Fruit fly (Drosophila melanogaster): ENCODE results near the gene Alp11.

Gene Alp11

dm6 chrX:15599697-15600096 is 12.2 kb downstream of the Alp11 start (continued):
- TF ChIP-seq CG4328 (GFP tag; optimal IDR thresholded peaks at IDR 0.05) (no peak), Mad (GFP tag; optimal IDR thresholded peaks at IDR 0.05) (no peak), her (GFP tag; optimal IDR thresholded peaks at IDR 0.05) (peak; percentile 41), lola (GFP tag; optimal IDR thresholded peaks at IDR 0.05) (no peak), CG12155 (GFP tag; optimal IDR thresholded peaks at IDR 0.05) (peak; percentile 25), D19A (tag; optimal IDR thresholded peaks at IDR 0.05) (peak; percentile 29), CG10366 (GFP tag; IDR thresholded peaks at IDR 0.05) (peak; percentile 55), CG17359 (tag; optimal IDR thresholded peaks at IDR 0.05) (peak; percentile 72), Aef1 (GFP tag; IDR thresholded peaks at IDR 0.05) (peak; percentile 59), CG4424 (GFP tag; optimal IDR thresholded peaks at IDR 0.05) (peak; percentile 52)

dm6 chrX:15601285-15601684 is 13.8 kb downstream of the Alp11 start:
- TF ChIP-seq Med (GFP tag) = peak; percentile 42
- TF ChIP-seq Ets65A (GFP tag) = peak; percentile 71
- TF ChIP-seq Drgx (GFP tag; IDR thresholded peaks at IDR 0.05) = peak; percentile 41
- TF ChIP-seq br (optimal IDR thresholded peaks at IDR 0.05) = no peak
- TF ChIP-seq pum (GFP tag; optimal IDR thresholded peaks at IDR 0.05) = no peak
- TF ChIP-seq Hey (tag; optimal IDR thresholded peaks at IDR 0.05) = no peak
- TF ChIP-seq CG11695 (GFP tag; IDR thresholded peaks at IDR 0.05) = no peak
- no peak for TF ChIP-seq eyg (GFP tag; optimal IDR thresholded peaks at IDR 0.05)
- no peak for TF ChIP-seq slbo (GFP tag; IDR thresholded peaks at IDR 0.05)

- no peak for TF ChIP-seq CG8359 (GFP tag; optimal IDR thresholded peaks at IDR 0.05; ENCODE audit: borderline replicate concordance)
- TF ChIP-seq CG11247 (GFP tag; IDR thresholded peaks at IDR 0.05) = no peak
- no peak for TF ChIP-seq CG10979 (tag; optimal IDR thresholded peaks at IDR 0.05)
- TF ChIP-seq exex (tag; optimal IDR thresholded peaks at IDR 0.05) = no peak
- no peak for TF ChIP-seq B-H1 (GFP tag; IDR thresholded peaks at IDR 0.05)
- TF ChIP-seq chn (GFP tag; optimal IDR thresholded peaks at IDR 0.05) = no peak
- TF ChIP-seq tx (GFP tag; optimal IDR thresholded peaks at IDR 0.05) = no peak
- TF ChIP-seq al (GFP tag; IDR thresholded peaks at IDR 0.05) = no peak
- no peak for TF ChIP-seq CG32532 (GFP tag; IDR thresholded peaks at IDR 0.05)
- TF ChIP-seq knrl (GFP tag; IDR thresholded peaks at IDR 0.05; ENCODE audit: partially characterized antibody) = no peak
- TF ChIP-seq ind (GFP tag; optimal IDR thresholded peaks at IDR 0.05) = no peak
- no peak for TF ChIP-seq fru (optimal IDR thresholded peaks at IDR 0.05)
- peak; percentile 51 for TF ChIP-seq mirr (GFP tag; optimal IDR thresholded peaks at IDR 0.05)
- peak; percentile 12 for TF ChIP-seq HHEX (GFP tag; optimal IDR thresholded peaks at IDR 0.05)
- TF ChIP-seq jing (GFP tag; optimal IDR thresholded peaks at IDR 0.05) = no peak
- no peak for TF ChIP-seq CG17829 (tag; optimal IDR thresholded peaks at IDR 0.05)
- TF ChIP-seq CG3065 (GFP tag; optimal IDR thresholded peaks at IDR 0.05) = no peak
- no peak for TF ChIP-seq Trl (optimal IDR thresholded peaks at IDR 0.05)
- no peak for TF ChIP-seq Trl (GFP tag; optimal IDR thresholded peaks at IDR 0.05)
- no peak for TF ChIP-seq NC2α (GFP tag; optimal IDR thresholded peaks at IDR 0.05)
- TF ChIP-seq gem (tag; optimal IDR thresholded peaks at IDR 0.05) = no peak
- TF ChIP-seq CG16815 (GFP tag; optimal IDR thresholded peaks at IDR 0.05) = no peak
- TF ChIP-seq seq (GFP tag; IDR thresholded peaks at IDR 0.05) = peak; percentile 43; the same call in 1 of the 2 replicates
- no peak for TF ChIP-seq NK7.1 (GFP tag; optimal IDR thresholded peaks at IDR 0.05)
- no peak for TF ChIP-seq z (GFP tag; IDR thresholded peaks at IDR 0.05)
- TF ChIP-seq dm (GFP tag; optimal IDR thresholded peaks at IDR 0.05) = no peak
- TF ChIP-seq caup (GFP tag; optimal IDR thresholded peaks at IDR 0.05; ENCODE audit: severe bottlenecking) = peak; percentile 38
- TF ChIP-seq gro (GFP tag; optimal IDR thresholded peaks at IDR 0.05) = no peak
- TF ChIP-seq CG12071 (GFP tag; optimal IDR thresholded peaks at IDR 0.05) = peak; percentile 57
- TF ChIP-seq ATbp (GFP tag; optimal IDR thresholded peaks at IDR 0.05) = peak; percentile 38
- TF ChIP-seq trh (GFP tag; optimal IDR thresholded peaks at IDR 0.05) = no peak
- TF ChIP-seq Gug (GFP tag; IDR thresholded peaks at IDR 0.05) = no peak
- no peak for TF ChIP-seq Fer3 (tag; optimal IDR thresholded peaks at IDR 0.05)
These were observed 14.9 kb downstream of the Alp11 start for dm6 chrX:15602438-15602837.

Data from whole organism, embryonic.